Fruit fly (Drosophila melanogaster): Measurements from ENCODE around the gene CG33282.

dm6 chr2L:3280484-3280993, 47.2 kb upstream of the CG33282 start, which contains the start of gene OtopLb:
- no peak for TF ChIP-seq insv (optimal IDR thresholded peaks at IDR 0.05)
- TF ChIP-seq Myc (optimal IDR thresholded peaks at IDR 0.05) = no peak
- TF ChIP-seq h (optimal IDR thresholded peaks at IDR 0.05) = no peak

Measured in Kc167 (cell line).